Fruit fly (Drosophila melanogaster) whole organism, embryonic: ENCODE results near the gene tbc.
A peak's percentile ranks its signal among the peaks of the same experiment; 100 is the strongest.

ENCODE experiments used
- Asciz ChIP-seq: fragments of 200-800 bp; sonication (Bioruptor generic); optimal IDR thresholded peaks from 2 replicates; lab custom pipeline; 2017; ENCODE audit warnings: missing biosample characterization, mild to moderate bottlenecking, missing genetic modification characterization, missing genetic modification reagents
- B-H2 ChIP-seq: fragments of 200-800 bp; sonication (Bioruptor generic); optimal IDR thresholded peaks from 2 replicates; lab custom pipeline; 2018; ENCODE audit warnings: missing biosample characterization, mild to moderate bottlenecking, missing genetic modification characterization
- Bteb2 ChIP-seq: fragments of 200-800 bp; sonication (Bioruptor generic); optimal IDR thresholded peaks from 2 replicates; lab custom pipeline; 2016; ENCODE audit warnings: missing biosample characterization, missing genetic modification characterization
- CG10366 ChIP-seq: fragments of 200-800 bp; sonication (Bioruptor generic); IDR thresholded peaks from 2 replicates; pipeline ENCODE4 v1.3.6; 2022; ENCODE audit warnings: missing biosample characterization, missing genetic modification characterization
- CG11093 ChIP-seq: fragments of 200-800 bp; sonication (Bioruptor generic); IDR thresholded peaks from 3 replicates; pipeline ENCODE4 v1.3.6; 2022; ENCODE audit warnings: missing biosample characterization, missing genetic modification characterization
- CG12071 ChIP-seq: fragments of 200-800 bp; sonication (Bioruptor generic); optimal IDR thresholded peaks from 3 replicates; lab custom pipeline; 2018; ENCODE audit warnings: missing biosample characterization, mild to moderate bottlenecking, missing genetic modification characterization
- CG12155 ChIP-seq: fragments of 200-800 bp; sonication (Bioruptor generic); optimal IDR thresholded peaks from 3 replicates; lab custom pipeline; 2016; ENCODE audit warnings: missing biosample characterization, missing genetic modification characterization
- CG14965 ChIP-seq: fragments of 200-800 bp; sonication (Bioruptor generic); optimal IDR thresholded peaks from 2 replicates; lab custom pipeline; 2016; ENCODE audit warnings: missing biosample characterization, missing genetic modification characterization, borderline replicate concordance
- CG17359 ChIP-seq: fragments of 200-800 bp; sonication (Bioruptor generic); optimal IDR thresholded peaks from 3 replicates; lab custom pipeline; 2018; ENCODE audit warnings: missing biosample characterization, mild to moderate bottlenecking, missing genetic modification characterization, moderate library complexity
- CG17912 ChIP-seq: fragments of 200-800 bp; sonication (Bioruptor generic); optimal IDR thresholded peaks from 2 replicates; lab custom pipeline; 2018; ENCODE audit warnings: missing biosample characterization, mild to moderate bottlenecking, missing genetic modification characterization
- CG18476 ChIP-seq: fragments of 200-800 bp; sonication (Bioruptor generic); optimal IDR thresholded peaks from 2 replicates; lab custom pipeline; 2016; ENCODE audit warnings: missing biosample characterization, mild to moderate bottlenecking, missing genetic modification characterization
- CG18764 ChIP-seq: fragments of 200-800 bp; sonication (Bioruptor generic); optimal IDR thresholded peaks from 3 replicates; lab custom pipeline; 2016; ENCODE audit warnings: missing biosample characterization, missing genetic modification characterization
- CG30020 ChIP-seq: fragments of 200-800 bp; optimal IDR thresholded peaks from 2 replicates; lab custom pipeline; 2019; ENCODE audit warnings: missing biosample characterization, mild to moderate bottlenecking, missing genetic modification characterization, moderate library complexity
- CG34422 ChIP-seq: fragments of 200-800 bp; sonication (Bioruptor generic); IDR thresholded peaks from 3 replicates; pipeline ENCODE4 v1.3.6; 2022; ENCODE audit warnings: missing biosample characterization, missing genetic modification characterization
- CG4282 ChIP-seq: fragments of 200-800 bp; sonication (Bioruptor generic); optimal IDR thresholded peaks from 2 replicates; lab custom pipeline; 2016; ENCODE audit warnings: missing biosample characterization, missing genetic modification characterization
- CG5180 ChIP-seq: fragments of 200-800 bp; sonication (Bioruptor generic); optimal IDR thresholded peaks from 3 replicates; lab custom pipeline; 2017; ENCODE audit warnings: missing biosample characterization, missing genetic modification characterization, mild to moderate bottlenecking, moderate library complexity, missing genetic modification reagents
- CG6272 ChIP-seq: fragments of 200-800 bp; sonication (Bioruptor generic); IDR thresholded peaks from 2 replicates; pipeline ENCODE4 v1.3.6; 2022; ENCODE audit warnings: missing biosample characterization, missing genetic modification characterization
- CG6813 ChIP-seq: fragments of 200-800 bp; sonication (Bioruptor generic); optimal IDR thresholded peaks from 2 replicates; lab custom pipeline; 2017; ENCODE audit warnings: missing biosample characterization, missing genetic modification characterization, mild to moderate bottlenecking, moderate library complexity, missing genetic modification reagents
- CG7745 ChIP-seq: fragments of 200-800 bp; sonication (Bioruptor generic); optimal IDR thresholded peaks from 2 replicates; lab custom pipeline; 2018; ENCODE audit warnings: missing biosample characterization, mild to moderate bottlenecking, missing genetic modification characterization, moderate library complexity
- CG9215 ChIP-seq: fragments of 200-800 bp; sonication (Bioruptor generic); IDR thresholded peaks from 2 replicates; pipeline ENCODE4 v1.3.6; 2022; ENCODE audit warnings: missing biosample characterization, missing genetic modification characterization
- Chrac-16 ChIP-seq: fragments of 200-800 bp; sonication (Bioruptor generic); optimal IDR thresholded peaks from 3 replicates; lab custom pipeline; 2016; ENCODE audit warnings: missing biosample characterization, missing genetic modification characterization
- D19B ChIP-seq: fragments of 200-800 bp; sonication (Bioruptor generic); optimal IDR thresholded peaks from 2 replicates; lab custom pipeline; 2017; ENCODE audit warnings: missing biosample characterization, mild to moderate bottlenecking, missing genetic modification characterization
- Dad ChIP-seq: fragments of 200-800 bp; sonication (Bioruptor generic); optimal IDR thresholded peaks from 3 replicates; lab custom pipeline; 2016; ENCODE audit warnings: missing biosample characterization, missing genetic modification characterization
- Doc3 ChIP-seq: fragments of 200-800 bp; sonication (Bioruptor generic); IDR thresholded peaks from 3 replicates; pipeline ENCODE4 v1.3.6; 2022; ENCODE audit warnings: missing biosample characterization, missing genetic modification characterization; ENCODE audit not compliant: partially characterized antibody
- Elba2 ChIP-seq: fragments of 200-800 bp; sonication (Bioruptor generic); optimal IDR thresholded peaks from 3 replicates; lab custom pipeline; 2016; ENCODE audit warnings: missing biosample characterization, missing genetic modification characterization
- HLH3B ChIP-seq: fragments of 200-800 bp; sonication (Bioruptor generic); IDR thresholded peaks from 2 replicates; pipeline ENCODE4 v1.3.6; 2022; ENCODE audit warnings: missing biosample characterization, missing genetic modification characterization
- HLH4C ChIP-seq: fragments of 200-800 bp; sonication (Bioruptor generic); IDR thresholded peaks from 3 replicates; pipeline ENCODE4 v1.3.6; 2022; ENCODE audit warnings: missing biosample characterization, missing genetic modification characterization; ENCODE audit not compliant: partially characterized antibody
- HLH54F ChIP-seq: fragments of 200-800 bp; sonication (Bioruptor generic); optimal IDR thresholded peaks from 3 replicates; lab custom pipeline; 2016; ENCODE audit warnings: missing biosample characterization, missing genetic modification characterization
- Hand ChIP-seq: fragments of 200-800 bp; sonication (Bioruptor generic); optimal IDR thresholded peaks from 2 replicates; lab custom pipeline; 2017; ENCODE audit warnings: mild to moderate bottlenecking, missing biosample characterization, missing genetic modification reagents, missing genetic modification characterization
- Max ChIP-seq: fragments of 200-800 bp; sonication (Bioruptor generic); optimal IDR thresholded peaks from 2 replicates; lab custom pipeline; 2016; ENCODE audit warnings: missing biosample characterization, mild to moderate bottlenecking, missing genetic modification characterization
- Med ChIP-seq: fragments of 200-800 bp; sonication (Bioruptor generic); peaks from one replicate; lab custom pipeline; 2016; ENCODE audit warnings: missing biosample characterization, missing genetic modification characterization, mild to moderate bottlenecking, inconsistent platforms, moderate library complexity
- Mes4 ChIP-seq: fragments of 200-800 bp; sonication (Bioruptor generic); optimal IDR thresholded peaks from 2 replicates; lab custom pipeline; 2016; ENCODE audit warnings: missing biosample characterization, missing genetic modification characterization
- Nf-YA ChIP-seq: fragments of 200-800 bp; sonication (Bioruptor generic); IDR thresholded peaks from 2 replicates; pipeline ENCODE4 v1.3.6; 2022; ENCODE audit warnings: missing biosample characterization, missing genetic modification characterization
- Tbp ChIP-seq: fragments of >200 bp; optimal IDR thresholded peaks from 2 replicates; lab custom pipeline; 2018; ENCODE audit warnings: missing biosample characterization, missing genetic modification characterization
- abd-A ChIP-seq: fragments of 200-800 bp; sonication (Bioruptor generic); optimal IDR thresholded peaks from 3 replicates; lab custom pipeline; 2019; ENCODE audit warnings: missing biosample characterization, mild to moderate bottlenecking, missing genetic modification characterization, moderate library complexity
- aop ChIP-seq: fragments of 200-800 bp; sonication (Bioruptor generic); IDR thresholded peaks from 2 replicates; pipeline ENCODE4 v1.3.6; 2022; ENCODE audit warnings: missing biosample characterization, missing genetic modification characterization
- cas ChIP-seq: fragments of 200-800 bp; sonication (Bioruptor generic); IDR thresholded peaks from 2 replicates; pipeline ENCODE4 v1.3.6; 2022; ENCODE audit warnings: missing biosample characterization, missing genetic modification characterization
- da ChIP-seq: fragments of 200-800 bp; sonication (Bioruptor generic); optimal IDR thresholded peaks from 2 replicates; lab custom pipeline; 2016; ENCODE audit warnings: missing biosample characterization, missing genetic modification characterization
- dati ChIP-seq: fragments of 200-800 bp; sonication (Bioruptor generic); IDR thresholded peaks from 2 replicates; pipeline ENCODE4 v1.3.6; 2022; ENCODE audit warnings: missing biosample characterization, missing genetic modification characterization
- eyg ChIP-seq: fragments of 200-800 bp; sonication (Bioruptor generic); optimal IDR thresholded peaks from 3 replicates; lab custom pipeline; 2016; ENCODE audit warnings: missing biosample characterization, missing genetic modification characterization
- gfzf ChIP-seq: fragments of 200-800 bp; sonication (Bioruptor generic); optimal IDR thresholded peaks from 2 replicates; lab custom pipeline; 2016; ENCODE audit warnings: missing biosample characterization, mild to moderate bottlenecking, missing genetic modification characterization, moderate library complexity
- hth ChIP-seq: fragments of >200 bp; optimal IDR thresholded peaks from 2 replicates; lab custom pipeline; 2017; ENCODE audit warnings: inconsistent platforms
- luna ChIP-seq: fragments of 200-800 bp; sonication (Bioruptor generic); optimal IDR thresholded peaks from 2 replicates; lab custom pipeline; 2016; ENCODE audit warnings: missing biosample characterization, missing genetic modification characterization
- org-1 ChIP-seq: fragments of 200-800 bp; sonication (Bioruptor generic); optimal IDR thresholded peaks from 2 replicates; lab custom pipeline; 2017; ENCODE audit warnings: missing biosample characterization, missing genetic modification characterization
- pho ChIP-seq: fragments of 200-800 bp; sonication (Bioruptor generic); optimal IDR thresholded peaks from 2 replicates; lab custom pipeline; 2016; ENCODE audit warnings: missing biosample characterization, missing genetic modification characterization
- sc ChIP-seq, 3 experiments: fragments of >200 bp in 2 of 3; fragments of 200-800 bp in 1 of 3; sonication (Bioruptor generic) in 1 of 3; optimal IDR thresholded peaks; 2 replicates in 2 of 3; 3 replicates in 1 of 3; lab custom pipeline; 2017; ENCODE audit warnings: mild to moderate bottlenecking in 1 of 3, missing biosample characterization in 1 of 3, missing genetic modification characterization in 1 of 3, missing genetic modification reagents in 1 of 3
- sisA ChIP-seq: fragments of 200-800 bp; sonication (Bioruptor generic); IDR thresholded peaks from 2 replicates; pipeline ENCODE4 v1.3.6; 2022; ENCODE audit warnings: missing biosample characterization, missing genetic modification characterization
- sqz ChIP-seq: fragments of 200-800 bp; sonication (Bioruptor generic); optimal IDR thresholded peaks from 3 replicates; lab custom pipeline; 2018; ENCODE audit warnings: missing biosample characterization, mild to moderate bottlenecking, missing genetic modification characterization
- sr ChIP-seq: fragments of 200-800 bp; sonication (Bioruptor generic); IDR thresholded peaks from 3 replicates; pipeline ENCODE4 v1.3.6; 2022; ENCODE audit warnings: missing biosample characterization, missing genetic modification characterization
- zen2 ChIP-seq: fragments of 200-800 bp; sonication (Bioruptor generic); IDR thresholded peaks from 3 replicates; pipeline ENCODE4 v1.3.6; 2022; ENCODE audit warnings: missing biosample characterization, missing genetic modification characterization; ENCODE audit not compliant: partially characterized antibody
- zfh2 ChIP-seq: fragments of 200-800 bp; sonication (Bioruptor generic); optimal IDR thresholded peaks from 2 replicates; lab custom pipeline; 2016; ENCODE audit warnings: missing biosample characterization, missing genetic modification characterization

Gene tbc

dm6 chrX:20480382-20480781 lies 31.3 kb downstream of the tbc start (continued):
- TF ChIP-seq Chrac-16 (GFP tag; lab: Kevin White, UChicago): peak; percentile 80
- peak; percentile 57 for TF ChIP-seq CG18764 (GFP tag; lab: Kevin White, UChicago)
- no peak for TF ChIP-seq cas (GFP tag; lab: Robert Waterston, UW)
- TF ChIP-seq aop (GFP tag; lab: Robert Waterston, UW): peak; percentile 62; the same call in 1 of the 2 replicates
- TF ChIP-seq Bteb2: peak; percentile 64
- TF ChIP-seq CG17912: no peak
- TF ChIP-seq sqz: no peak
- TF ChIP-seq CG6813 (GFP tag; lab: Kevin White, UChicago): peak; percentile 69
- TF ChIP-seq CG12071 (GFP tag; lab: Kevin White, UChicago): no peak
- peak; percentile 22 for TF ChIP-seq CG14965 (GFP tag; lab: Kevin White, UChicago)
- TF ChIP-seq abd-A (tag; lab: Kevin White, UChicago): no peak
- no peak for TF ChIP-seq CG6272
- TF ChIP-seq D19B: peak; percentile 23
- no peak for TF ChIP-seq HLH4C (GFP tag; lab: Robert Waterston, UW)
- 0 out of 2 replicates have a peak, but pooled peaks have one; percentile 27 for TF ChIP-seq Nf-YA (GFP tag; lab: Robert Waterston, UW)
- TF ChIP-seq sisA: peak; percentile 70
- TF ChIP-seq Elba2 (GFP tag; lab: Kevin White, UChicago): peak; percentile 30
- TF ChIP-seq zen2 (GFP tag; lab: Robert Waterston, UW): no peak
- no peak for TF ChIP-seq CG30020 (tag; lab: Kevin White, UChicago)
- TF ChIP-seq Max (GFP tag; lab: Kevin White, UChicago): peak; percentile 41
- TF ChIP-seq CG12155 (GFP tag; lab: Kevin White, UChicago): peak; percentile 63
- TF ChIP-seq Med (GFP tag; lab: Kevin White, UChicago): peak; percentile 97
- peak; percentile 64 for TF ChIP-seq HLH54F (GFP tag; lab: Kevin White, UChicago)
- TF ChIP-seq CG18476 (GFP tag; lab: Kevin White, UChicago): peak; percentile 35
- no peak for TF ChIP-seq CG7745 (tag; lab: Kevin White, UChicago)
- TF ChIP-seq CG5180 (GFP tag; lab: Kevin White, UChicago): no peak
- TF ChIP-seq gfzf (GFP tag; lab: Kevin White, UChicago): no peak
- TF ChIP-seq pho (GFP tag; lab: Kevin White, UChicago): peak; percentile 67
- peak; percentile 36 for TF ChIP-seq Asciz (GFP tag; lab: Kevin White, UChicago)
- TF ChIP-seq Hand (GFP tag; lab: Kevin White, UChicago): no peak
- peak; percentile 77 for TF ChIP-seq zfh2 (GFP tag; lab: Kevin White, UChicago)
- no peak for TF ChIP-seq B-H2 (GFP tag; lab: Kevin White, UChicago)
- TF ChIP-seq dati: no peak
- peak; percentile 78 for TF ChIP-seq CG10366 (GFP tag; lab: Robert Waterston, UW)
- no peak for TF ChIP-seq sc (optimal IDR thresholded peaks at IDR 0.05; lab: Kevin White, UChicago)
- TF ChIP-seq sc (GFP tag; optimal IDR thresholded peaks at IDR 0.05; lab: Kevin White, UChicago): peak; percentile 42
- TF ChIP-seq HLH3B (GFP tag; lab: Robert Waterston, UW): peak; percentile 53
- TF ChIP-seq Dad: peak; percentile 54
- no peak for TF ChIP-seq Doc3
- peak; percentile 75 for TF ChIP-seq CG17359
- no peak for TF ChIP-seq hth
- TF ChIP-seq CG34422: peak; percentile 81
- no peak for TF ChIP-seq Tbp (GFP tag; lab: Kevin White, UChicago)
- TF ChIP-seq luna: peak; percentile 46
- no peak for TF ChIP-seq CG11093
- TF ChIP-seq Mes4: peak; percentile 61
- TF ChIP-seq eyg (GFP tag; lab: Kevin White, UChicago): no peak
- TF ChIP-seq da (GFP tag; lab: Kevin White, UChicago): no peak
- TF ChIP-seq sr (GFP tag; lab: Robert Waterston, UW): no peak
- peak; percentile 11 for TF ChIP-seq CG4282 (GFP tag; lab: Kevin White, UChicago)
- TF ChIP-seq org-1 (GFP tag; lab: Kevin White, UChicago): peak; percentile 70
- no peak for TF ChIP-seq CG9215 (GFP tag; lab: Robert Waterston, UW)
